Fruit fly (Drosophila melanogaster): Measurements from ENCODE around the gene Psf1.

Psf1 gene

DNA sequence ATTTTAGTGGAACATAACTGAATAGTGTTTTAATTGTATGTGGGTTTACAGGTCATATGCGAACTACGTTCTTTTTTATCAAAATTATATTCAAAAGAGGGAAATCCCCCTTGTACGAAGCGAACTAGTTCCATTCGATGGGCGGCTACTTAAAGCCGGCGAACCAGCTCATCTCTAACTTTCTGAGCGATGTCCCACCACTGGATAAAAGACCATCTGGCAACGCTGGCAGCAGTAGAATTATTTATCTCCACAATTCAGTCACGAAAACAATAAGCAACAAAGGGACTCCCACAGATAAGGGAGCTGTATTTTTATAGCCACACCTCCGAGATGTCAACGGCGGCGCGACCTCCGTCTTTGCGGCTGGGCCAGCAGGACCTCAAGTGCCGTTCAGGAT is 48.2 kb upstream of the Psf1 start, which contains the start of gene Rabex-5 (continued):
- peak; percentile 48 for TF ChIP-seq tin (GFP tag; optimal IDR thresholded peaks at IDR 0.05)
- TF ChIP-seq Lim3 (GFP tag; IDR thresholded peaks at IDR 0.05): no peak
- TF ChIP-seq HHEX (GFP tag; optimal IDR thresholded peaks at IDR 0.05): peak; percentile 27
- TF ChIP-seq ase (GFP tag; IDR thresholded peaks at IDR 0.05): no peak
- no peak for TF ChIP-seq B-H1 (GFP tag; IDR thresholded peaks at IDR 0.05)
- peak; percentile 93 for TF ChIP-seq CG33213 (GFP tag; optimal IDR thresholded peaks at IDR 0.05)
- TF ChIP-seq bcd (GFP tag; optimal IDR thresholded peaks at IDR 0.05): peak; percentile 1
- TF ChIP-seq ro (GFP tag; IDR thresholded peaks at IDR 0.05): no peak
- TF ChIP-seq Dip3 (GFP tag; optimal IDR thresholded peaks at IDR 0.05): no peak
- TF ChIP-seq CG6854 (GFP tag; optimal IDR thresholded peaks at IDR 0.05): no peak
- TF ChIP-seq D19B (GFP tag; optimal IDR thresholded peaks at IDR 0.05): no peak
- TF ChIP-seq kni (GFP tag; optimal IDR thresholded peaks at IDR 0.05): no peak
- no peak for TF ChIP-seq CG2875 (GFP tag; optimal IDR thresholded peaks at IDR 0.05)
- peak; percentile 73 for TF ChIP-seq HLH4C (GFP tag; IDR thresholded peaks at IDR 0.05; ENCODE audit: partially characterized antibody)
- peak; percentile 74 for TF ChIP-seq E2f2 (GFP tag; IDR thresholded peaks at IDR 0.05)
- TF ChIP-seq br (optimal IDR thresholded peaks at IDR 0.05): no peak
- TF ChIP-seq Rx (GFP tag; IDR thresholded peaks at IDR 0.05): no peak
- no peak for TF ChIP-seq CG17612 (GFP tag; IDR thresholded peaks at IDR 0.05)
- TF ChIP-seq shn (GFP tag; optimal IDR thresholded peaks at IDR 0.05): peak; percentile 34
- no peak for TF ChIP-seq corto (GFP tag; optimal IDR thresholded peaks at IDR 0.05)
- no peak; the same call in 2 of the 3 replicates for TF ChIP-seq CG34422 (GFP tag; IDR thresholded peaks at IDR 0.05)
- no peak for TF ChIP-seq CG1832 (GFP tag; optimal IDR thresholded peaks at IDR 0.05)
- no peak for TF ChIP-seq gsb (GFP tag; IDR thresholded peaks at IDR 0.05)
- no peak for TF ChIP-seq exex (tag; optimal IDR thresholded peaks at IDR 0.05)
- TF ChIP-seq so (GFP tag; IDR thresholded peaks at IDR 0.05): no peak
- TF ChIP-seq CG18599 (GFP tag; optimal IDR thresholded peaks at IDR 0.05): no peak
- TF ChIP-seq scrt (GFP tag; optimal IDR thresholded peaks at IDR 0.05): no peak
- peak; percentile 52 for TF ChIP-seq trem (tag; optimal IDR thresholded peaks at IDR 0.05)
- TF ChIP-seq Awh (GFP tag; IDR thresholded peaks at IDR 0.05): no peak
- TF ChIP-seq CG10565 (GFP tag; optimal IDR thresholded peaks at IDR 0.05): no peak
- TF ChIP-seq CG4707 (GFP tag; optimal IDR thresholded peaks at IDR 0.05): no peak
- no peak for TF ChIP-seq dmrt11E (tag; optimal IDR thresholded peaks at IDR 0.05)
- no peak for TF ChIP-seq CG12769 (tag; optimal IDR thresholded peaks at IDR 0.05)
- TF ChIP-seq Kr (GFP tag; optimal IDR thresholded peaks at IDR 0.05): no peak
- no peak for TF ChIP-seq Neu2 (GFP tag; optimal IDR thresholded peaks at IDR 0.05; ENCODE audit: borderline replicate concordance)
- TF ChIP-seq HLH3B (GFP tag; IDR thresholded peaks at IDR 0.05): 0 out of 2 replicates have a peak, but pooled peaks have one; percentile 22
- TF ChIP-seq C15 (GFP tag; IDR thresholded peaks at IDR 0.05): no peak
- peak; percentile 23 for TF ChIP-seq gfzf (GFP tag; optimal IDR thresholded peaks at IDR 0.05)
- TF ChIP-seq oc (tag; optimal IDR thresholded peaks at IDR 0.05): no peak
- no peak for TF ChIP-seq CG6654 (GFP tag; optimal IDR thresholded peaks at IDR 0.05)
- TF ChIP-seq eyg (GFP tag; optimal IDR thresholded peaks at IDR 0.05): no peak
- no peak for TF ChIP-seq Atf-2 (GFP tag; optimal IDR thresholded peaks at IDR 0.05)
- peak; percentile 51; the same call in 1 of the 3 replicates for TF ChIP-seq ci (GFP tag; IDR thresholded peaks at IDR 0.05)
- no peak for TF ChIP-seq Hand (GFP tag; optimal IDR thresholded peaks at IDR 0.05)
- no peak for TF ChIP-seq CG13296 (GFP tag; optimal IDR thresholded peaks at IDR 0.05)
- no peak for TF ChIP-seq CG32772 (GFP tag; IDR thresholded peaks at IDR 0.05)
- TF ChIP-seq grn (GFP tag; optimal IDR thresholded peaks at IDR 0.05): no peak
- no peak for TF ChIP-seq CG13123 (GFP tag; optimal IDR thresholded peaks at IDR 0.05)
- TF ChIP-seq CG31365 (tag; optimal IDR thresholded peaks at IDR 0.05): no peak
- TF ChIP-seq nom (GFP tag; optimal IDR thresholded peaks at IDR 0.05): peak; percentile 9
- no peak for TF ChIP-seq disco-r (GFP tag; optimal IDR thresholded peaks at IDR 0.05)
- TF ChIP-seq tup (GFP tag; optimal IDR thresholded peaks at IDR 0.05): no peak
